Fruit fly (Drosophila melanogaster) whole organism, adult: ENCODE results near the gene cl.

Experiments used
- CG12768 ChIP-seq: fragments of 200-800 bp; sonication (Bioruptor generic); optimal IDR thresholded peaks from 2 replicates; lab custom pipeline; 2017; ENCODE audit warnings: missing biosample characterization, missing genetic modification characterization, mild to moderate bottlenecking, moderate library complexity, missing genetic modification reagents
- CG33017 ChIP-seq: fragments of 200-800 bp; sonication (Bioruptor generic); optimal IDR thresholded peaks from 2 replicates; lab custom pipeline; 2018; ENCODE audit warnings: missing biosample characterization, mild to moderate bottlenecking, missing genetic modification characterization, moderate library complexity
- CG7101 ChIP-seq: fragments of 200-800 bp; sonication (Bioruptor generic); optimal IDR thresholded peaks from 2 replicates; lab custom pipeline; 2018; ENCODE audit warnings: missing biosample characterization, mild to moderate bottlenecking, missing genetic modification characterization, moderate library complexity
- Clk ChIP-seq: fragments of 200-800 bp; sonication (Bioruptor generic); optimal IDR thresholded peaks from 2 replicates; lab custom pipeline; 2017; ENCODE audit warnings: missing biosample characterization, missing genetic modification characterization
- cnc ChIP-seq, 2 experiments: fragments of >200 bp; optimal IDR thresholded peaks; 2 replicates each; lab custom pipeline; 2017

DNA sequence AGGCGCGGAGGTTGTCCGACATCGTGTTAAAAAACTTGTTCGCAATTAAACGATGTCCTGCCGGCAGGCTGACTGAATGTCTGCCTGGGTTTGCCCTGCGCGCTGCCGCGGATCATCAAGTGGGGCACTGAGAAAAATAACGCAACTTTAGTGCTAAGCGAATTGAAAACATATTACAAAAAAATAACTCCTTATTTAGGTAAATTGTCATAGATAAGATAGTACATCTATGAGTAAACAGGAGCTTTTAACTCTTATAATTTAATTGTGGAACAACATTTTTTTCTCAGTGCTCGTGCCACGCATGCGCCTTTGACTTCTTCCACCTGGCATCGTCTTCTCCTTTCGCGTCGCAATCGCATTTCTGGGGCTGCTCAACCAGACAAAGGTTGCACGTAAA, 40.0 kb upstream of the cl start:
- TF ChIP-seq Clk = no peak
- no peak for TF ChIP-seq CG7101 (tag; lab: Kevin White, UChicago)
- no peak for TF ChIP-seq cnc (optimal IDR thresholded peaks at IDR 0.05; lab: Kevin White, UChicago)
- TF ChIP-seq CG12768 (GFP tag; lab: Kevin White, UChicago) = no peak
- TF ChIP-seq CG33017 (tag; lab: Kevin White, UChicago) = no peak
